Worm (Caenorhabditis elegans) whole organism, L3 larva: ENCODE results near the gene F10B5.2.

Experiments
- ZK546.5 ChIP-seq: sonication (generic microtip); optimal IDR thresholded peaks from 2 replicates; lab custom pipeline; 2017; ENCODE audit warnings: missing biosample characterization, missing genetic modification characterization
- aly-2 ChIP-seq: fragments of 150-350 bp; optimal IDR thresholded peaks from 2 replicates; lab custom pipeline; 2014; ENCODE audit warnings: missing biosample characterization, missing genetic modification characterization
- ama-1 ChIP-seq: fragments of 150-350 bp; optimal IDR thresholded peaks from 2 replicates; lab custom pipeline; 2018
- daf-12 ChIP-seq: fragments of 150-350 bp; optimal IDR thresholded peaks from 2 replicates; lab custom pipeline; 2014; ENCODE audit warnings: missing biosample characterization, missing genetic modification reagents, missing genetic modification characterization
- elt-1 ChIP-seq: fragments of 150-350 bp; optimal IDR thresholded peaks from 2 replicates; lab custom pipeline; 2014; ENCODE audit warnings: missing biosample characterization, missing genetic modification characterization
- elt-3 ChIP-seq, 3 experiments: fragments of 150-350 bp in 1 of 3; sonication (generic microtip) in 2 of 3; optimal IDR thresholded peaks; 2 replicates in 2 of 3; 4 replicates in 1 of 3; lab custom pipeline; 2014 to 2017; ENCODE audit warnings: missing biosample characterization in 3 of 3, missing genetic modification characterization in 3 of 3
- eor-1 ChIP-seq, 2 experiments: fragments of 150-350 bp; optimal IDR thresholded peaks; 2 replicates each; lab custom pipeline; 2014 to 2018; ENCODE audit warnings: missing biosample characterization in 2 of 2, missing genetic modification characterization in 2 of 2
- fkh-10 ChIP-seq: sonication (generic microtip); optimal IDR thresholded peaks from 2 replicates; lab custom pipeline; 2017; ENCODE audit warnings: missing biosample characterization, missing genetic modification reagents, missing genetic modification characterization
- fkh-2 ChIP-seq: fragments of 150-350 bp; optimal IDR thresholded peaks from 2 replicates; lab custom pipeline; 2014; ENCODE audit warnings: missing biosample characterization, missing genetic modification reagents, missing genetic modification characterization
- jun-1 ChIP-seq: fragments of 150-350 bp; optimal IDR thresholded peaks from 2 replicates; lab custom pipeline; 2014; ENCODE audit warnings: missing biosample characterization, missing genetic modification reagents, missing genetic modification characterization
- lin-39 ChIP-seq: fragments of 150-350 bp; optimal IDR thresholded peaks from 2 replicates; lab custom pipeline; 2018; ENCODE audit warnings: missing biosample characterization, missing genetic modification reagents, missing genetic modification characterization
- mdl-1 ChIP-seq: fragments of 150-350 bp; optimal IDR thresholded peaks from 2 replicates; lab custom pipeline; 2014; ENCODE audit warnings: missing biosample characterization, missing genetic modification characterization
- mml-1 ChIP-seq: fragments of 150-350 bp; sonication (generic microtip); optimal IDR thresholded peaks from 3 replicates; lab custom pipeline; 2014; ENCODE audit warnings: missing biosample characterization, missing genetic modification characterization
- nfya-1 ChIP-seq: sonication (generic microtip); optimal IDR thresholded peaks from 2 replicates; lab custom pipeline; 2017; ENCODE audit warnings: missing genetic modification characterization, mild to moderate bottlenecking, missing compliant biosample characterization, antibody characterized with exemption, moderate library complexity; ENCODE audit not compliant: insufficient read depth
- nhr-12 ChIP-seq: fragments of 150-350 bp; optimal IDR thresholded peaks from 2 replicates; lab custom pipeline; 2014; ENCODE audit warnings: missing biosample characterization, missing genetic modification characterization
- nhr-25 ChIP-seq: sonication (generic microtip); optimal IDR thresholded peaks from 2 replicates; lab custom pipeline; 2017; ENCODE audit warnings: missing biosample characterization, missing genetic modification characterization
- nhr-76 ChIP-seq: fragments of 150-350 bp; sonication (generic microtip); optimal IDR thresholded peaks from 5 replicates; lab custom pipeline; 2014; ENCODE audit warnings: missing biosample characterization, missing genetic modification characterization
- tbx-2 ChIP-seq: sonication (generic microtip); optimal IDR thresholded peaks from 2 replicates; lab custom pipeline; 2016; ENCODE audit warnings: mild to moderate bottlenecking, missing genetic modification characterization, missing compliant biosample characterization
- unc-39 ChIP-seq: sonication (generic microtip); optimal IDR thresholded peaks from 4 replicates; lab custom pipeline; 2017; ENCODE audit warnings: missing biosample characterization, missing genetic modification characterization
- zag-1 ChIP-seq: fragments of 150-350 bp; optimal IDR thresholded peaks from 2 replicates; lab custom pipeline; 2014; ENCODE audit warnings: missing biosample characterization, missing genetic modification characterization
- ztf-11 ChIP-seq: fragments of 150-350 bp; optimal IDR thresholded peaks from 2 replicates; lab custom pipeline; 2014; ENCODE audit warnings: missing biosample characterization, missing genetic modification characterization

F10B5.2 gene

DNA sequence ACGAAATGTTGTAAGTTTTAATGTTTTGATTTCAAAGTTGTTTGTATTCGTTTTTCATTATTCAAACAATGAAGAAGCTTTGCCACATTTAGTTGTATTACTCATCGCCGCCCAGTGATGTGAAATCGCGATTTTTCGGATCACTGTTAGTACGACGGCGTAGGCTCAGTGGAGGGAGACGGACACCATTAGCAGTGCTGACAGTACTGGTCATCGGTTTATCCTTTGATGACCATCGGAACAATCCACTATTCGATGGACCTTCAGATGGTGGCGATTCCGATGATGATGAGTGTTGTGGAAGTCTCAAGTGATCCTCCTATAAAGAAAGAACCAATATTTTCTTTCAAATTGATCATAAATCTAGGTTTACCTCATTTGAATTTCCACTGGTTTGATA is 43.0 kb downstream of the F10B5.2 start:
- TF ChIP-seq ama-1 (lab: Kevin White, UChicago) = no peak
- peak; percentile 24 for TF ChIP-seq nhr-25

DNA sequence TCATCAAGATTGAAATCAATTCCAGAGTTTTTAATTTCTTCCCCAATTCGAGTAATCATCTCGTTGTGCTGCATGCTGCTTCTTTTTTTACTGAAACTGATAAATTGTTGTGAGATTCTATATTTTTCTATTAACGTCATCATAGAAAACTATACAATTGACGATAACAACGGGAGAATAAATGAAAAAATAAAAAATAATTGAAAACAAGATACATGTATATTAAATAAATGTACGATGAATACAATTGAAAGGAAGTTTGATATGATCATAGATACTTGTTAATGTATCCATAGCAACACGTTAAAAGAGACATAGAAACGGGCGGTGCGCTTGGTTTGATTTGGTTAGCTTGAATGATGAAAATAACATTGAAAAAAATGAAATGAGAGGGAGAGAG is 45.9 kb downstream of the F10B5.2 start, which contains the start of gene T05C12.8:
TSS of gene T05C12.8 (minus strand) at position 101 of the 400 bp plus-strand sequence.
- TF ChIP-seq nfya-1 (no peak), ZK546.5 (tag; lab: Kevin White, UChicago) (no peak), nhr-12 (tag; lab: Kevin White, UChicago) (no peak), nhr-25 (no peak)

DNA sequence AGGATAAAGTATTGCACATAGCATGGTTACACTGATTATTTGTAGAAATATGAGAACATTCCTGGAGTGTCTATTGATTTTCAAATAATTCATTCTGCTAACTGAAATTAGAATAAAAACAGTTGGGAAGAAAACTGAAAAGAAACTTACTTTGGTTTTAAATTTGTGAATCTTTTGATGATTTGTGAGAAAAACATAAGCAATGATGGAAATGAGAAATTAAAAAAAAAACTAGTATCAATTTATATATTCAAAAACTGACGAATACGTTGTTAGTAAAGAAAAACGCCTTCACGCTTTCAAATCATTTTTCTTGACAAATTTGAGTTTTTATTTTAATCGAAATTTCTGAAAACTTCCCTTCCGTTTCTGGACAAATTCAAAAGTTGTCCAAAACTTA is 48.6 kb downstream of the F10B5.2 start, which contains the start of gene T05C12.9:
TSS of gene T05C12.9 (minus strand) at position 101 of the 400 bp plus-strand sequence.
- TF ChIP-seq aly-2 (tag; lab: Kevin White, UChicago) (no peak), eor-1 (tag; optimal IDR thresholded peaks at IDR 0.05; lab: Kevin White, UChicago) (no peak), fkh-2 (tag; lab: Kevin White, UChicago) (no peak), ZK546.5 (tag; lab: Kevin White, UChicago) (no peak), elt-1 (no peak), jun-1 (tag; lab: Kevin White, UChicago) (no peak), ztf-11 (no peak), nhr-76 (tag; lab: Kevin White, UChicago) (no peak), zag-1 (tag; lab: Kevin White, UChicago) (no peak), mml-1 (tag; lab: Kevin White, UChicago) (no peak), elt-3 (tag; optimal IDR thresholded peaks at IDR 0.05; lab: Kevin White, UChicago) (no peak), daf-12 (tag; lab: Kevin White, UChicago) (no peak), fkh-10 (no peak), tbx-2 (tag; lab: Kevin White, UChicago) (no peak), mdl-1 (tag; lab: Kevin White, UChicago) (no peak)

DNA sequence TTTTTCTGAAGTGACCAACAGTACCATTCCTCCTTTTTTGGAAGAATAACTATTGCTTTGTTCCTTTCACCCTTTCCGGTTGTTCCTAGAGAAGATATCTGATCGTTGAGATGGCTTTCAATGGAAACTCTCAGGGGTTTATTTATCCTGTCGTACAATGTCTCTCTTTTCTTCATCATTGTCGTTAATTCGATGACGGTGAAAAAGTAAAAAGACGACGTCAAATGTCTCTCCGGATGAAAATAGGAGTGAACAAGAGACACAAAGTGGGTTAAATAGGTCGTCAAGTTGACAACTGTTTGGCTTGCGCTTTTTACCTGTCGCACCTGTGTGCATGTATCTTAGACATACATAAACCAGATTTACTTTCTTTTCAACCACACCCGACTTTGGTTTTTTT is 49.4 kb downstream of the F10B5.2 start:
- TF ChIP-seq unc-39 (tag; lab: Kevin White, UChicago) = no peak
- no peak for TF ChIP-seq lin-39 (tag; lab: Kevin White, UChicago)
- TF ChIP-seq, all 47 proteins: peak for 0
